Worm (Caenorhabditis elegans): ENCODE data around the gene K08D10.13.

ce11 chrIV:4139022-4139421, 32.4 kb downstream of the K08D10.13 start, which contains the start of gene F49F1.10:
- no peak for TF ChIP-seq sma-9 (GFP tag; optimal IDR thresholded peaks at IDR 0.05)
- no peak for TF ChIP-seq sma-9 (tag; optimal IDR thresholded peaks at IDR 0.05)
- TF ChIP-seq nhr-10 (tag; optimal IDR thresholded peaks at IDR 0.05) = no peak
- no peak for TF ChIP-seq zag-1 (tag; optimal IDR thresholded peaks at IDR 0.05)
- no peak for TF ChIP-seq gmeb-1 (tag; optimal IDR thresholded peaks at IDR 0.05)
- TF ChIP-seq unc-62 (GFP tag; optimal IDR thresholded peaks at IDR 0.05) = no peak
- no peak for TF ChIP-seq C34F6.9 (tag; optimal IDR thresholded peaks at IDR 0.05)
- no peak for TF ChIP-seq snpc-4 (tag; optimal IDR thresholded peaks at IDR 0.05)
- no peak for TF ChIP-seq elt-1 (tag; optimal IDR thresholded peaks at IDR 0.05)
- no peak for TF ChIP-seq fos-1 (tag; optimal IDR thresholded peaks at IDR 0.05)
- no peak for TF ChIP-seq egl-27 (tag; optimal IDR thresholded peaks at IDR 0.05)
- TF ChIP-seq ama-1 (optimal IDR thresholded peaks at IDR 0.05) = no peak
- no peak for TF ChIP-seq lsy-2 (tag; optimal IDR thresholded peaks at IDR 0.05)
